Worm (Caenorhabditis elegans) whole organism, L1 larva: Measurements from ENCODE around the gene C49A9.6.

Experiments used
- C04F5.9 ChIP-seq: sonication (generic microtip); optimal IDR thresholded peaks from 2 replicates; lab custom pipeline; 2016; ENCODE audit warnings: missing genetic modification characterization, missing compliant biosample characterization
- C16A3.4 ChIP-seq: fragments of 150-350 bp; optimal IDR thresholded peaks from 2 replicates; lab custom pipeline; 2014; ENCODE audit warnings: missing biosample characterization, missing genetic modification characterization
- F16B12.6 ChIP-seq: fragments of 150-350 bp; optimal IDR thresholded peaks from 2 replicates; lab custom pipeline; 2014; ENCODE audit warnings: missing biosample characterization, missing genetic modification characterization
- Y116A8C.19 ChIP-seq: sonication (generic microtip); optimal IDR thresholded peaks from 2 replicates; lab custom pipeline; 2016; ENCODE audit warnings: missing compliant biosample characterization, missing genetic modification characterization, borderline replicate concordance
- aha-1 ChIP-seq: fragments of 150-350 bp; optimal IDR thresholded peaks from 2 replicates; lab custom pipeline; 2014; ENCODE audit warnings: missing biosample characterization, missing genetic modification characterization
- alr-1 ChIP-seq: fragments of 200-800 bp; sonication (Bioruptor generic); optimal IDR thresholded peaks from 2 replicates; lab custom pipeline; 2018; ENCODE audit warnings: borderline replicate concordance, mild to moderate bottlenecking, missing genetic modification characterization, missing compliant biosample characterization
- ceh-8 ChIP-seq: fragments of 200-800 bp; sonication (Bioruptor generic); optimal IDR thresholded peaks from 2 replicates; lab custom pipeline; 2018; ENCODE audit warnings: mild to moderate bottlenecking, missing genetic modification characterization, moderate library complexity, missing compliant biosample characterization
- ceh-88 ChIP-seq: fragments of 200-800 bp; sonication (Bioruptor generic); IDR thresholded peaks from 2 replicates; pipeline ENCODE4 v1.3.6; 2022; ENCODE audit warnings: missing genetic modification characterization, missing compliant biosample characterization
- ceh-90 ChIP-seq: sonication (generic microtip); optimal IDR thresholded peaks from 2 replicates; lab custom pipeline; 2016; ENCODE audit warnings: missing genetic modification characterization, missing compliant biosample characterization
- dpl-1 ChIP-seq, 3 experiments: fragments of 150-350 bp in 2 of 3; sonication (generic microtip) in 1 of 3; optimal IDR thresholded peaks; 2 replicates each; lab custom pipeline; 2014 to 2017; ENCODE audit warnings: missing biosample characterization in 3 of 3, missing genetic modification characterization in 3 of 3, missing genetic modification reagents in 3 of 3
- efl-1 ChIP-seq, 4 experiments: fragments of 150-350 bp; optimal IDR thresholded peaks in 3 of 4; peaks in 1 of 4; 1 replicate in 1 of 4; 2 replicates in 3 of 4; lab custom pipeline; 2014; ENCODE audit warnings: missing biosample characterization in 2 of 4, missing genetic modification characterization in 2 of 4, missing genetic modification reagents in 2 of 4
- egl-13 ChIP-seq: sonication (generic microtip); optimal IDR thresholded peaks from 2 replicates; lab custom pipeline; 2016; ENCODE audit warnings: missing genotype, missing genetic modification reagents, missing genetic modification characterization, missing compliant biosample characterization
- elt-2 ChIP-seq: sonication (generic microtip); optimal IDR thresholded peaks from 2 replicates; lab custom pipeline; 2016; ENCODE audit warnings: missing genetic modification characterization, mild to moderate bottlenecking, inconsistent platforms, missing compliant biosample characterization, missing genetic modification reagents
- elt-3 ChIP-seq, 6 experiments: fragments of 150-350 bp in 1 of 6; sonication (generic microtip); optimal IDR thresholded peaks; 2 replicates each; lab custom pipeline; 2017 to 2018; ENCODE audit warnings: missing biosample characterization in 6 of 6, missing genetic modification characterization in 6 of 6, inconsistent platforms in 1 of 6
- ets-5 ChIP-seq: fragments of 200-800 bp; sonication (Bioruptor generic); IDR thresholded peaks from 2 replicates; pipeline ENCODE4 v1.3.6; 2022; ENCODE audit warnings: missing genetic modification characterization, missing compliant biosample characterization
- fkh-10 ChIP-seq: sonication (generic microtip); optimal IDR thresholded peaks from 2 replicates; lab custom pipeline; 2017; ENCODE audit warnings: missing biosample characterization, missing genetic modification reagents, missing genetic modification characterization
- grh-1 ChIP-seq: fragments of 200-800 bp; sonication (Bioruptor generic); IDR thresholded peaks from 2 replicates; pipeline ENCODE4 v1.3.6; 2022; ENCODE audit warnings: missing genetic modification reagents, missing genetic modification characterization, missing compliant biosample characterization
- hlh-4 ChIP-seq: sonication (generic microtip); optimal IDR thresholded peaks from 2 replicates; lab custom pipeline; 2016; ENCODE audit warnings: mild to moderate bottlenecking, missing genetic modification characterization, missing compliant biosample characterization
- hpl-2 ChIP-seq: fragments of 150-350 bp; optimal IDR thresholded peaks from 2 replicates; lab custom pipeline; 2014; ENCODE audit warnings: missing biosample characterization, missing genetic modification reagents, missing genetic modification characterization
- irx-1 ChIP-seq: sonication (generic microtip); optimal IDR thresholded peaks from 2 replicates; lab custom pipeline; 2016; ENCODE audit warnings: missing genetic modification characterization, missing compliant biosample characterization
- jun-1 ChIP-seq: fragments of 150-350 bp; optimal IDR thresholded peaks from 2 replicates; lab custom pipeline; 2014; ENCODE audit warnings: missing biosample characterization, missing genetic modification reagents, missing genetic modification characterization
- lin-13 ChIP-seq: fragments of 150-350 bp; optimal IDR thresholded peaks from 2 replicates; lab custom pipeline; 2014; ENCODE audit warnings: missing biosample characterization, missing genetic modification reagents, missing genetic modification characterization
- lin-14 ChIP-seq: fragments of 200-800 bp; sonication (Bioruptor generic); optimal IDR thresholded peaks from 2 replicates; lab custom pipeline; 2018; ENCODE audit warnings: mild to moderate bottlenecking, missing genetic modification characterization, moderate library complexity, missing compliant biosample characterization
- lin-15B ChIP-seq: fragments of 150-350 bp; sonication (generic microtip); optimal IDR thresholded peaks from 3 replicates; lab custom pipeline; 2014; ENCODE audit warnings: missing biosample characterization, missing genetic modification characterization
- lin-35 ChIP-seq, 2 experiments: fragments of 150-350 bp; optimal IDR thresholded peaks; 2 replicates each; lab custom pipeline; 2014; ENCODE audit warnings: missing biosample characterization in 2 of 2, missing genetic modification characterization in 2 of 2, missing genetic modification reagents in 2 of 2
- lin-39 ChIP-seq: fragments of 150-350 bp; optimal IDR thresholded peaks from 2 replicates; lab custom pipeline; 2014; ENCODE audit warnings: missing biosample characterization, missing genetic modification reagents, missing genetic modification characterization
- lsy-2 ChIP-seq, 2 experiments: fragments of 150-350 bp; optimal IDR thresholded peaks; 2 replicates each; lab custom pipeline; 2014; ENCODE audit warnings: missing biosample characterization in 2 of 2, missing genetic modification characterization in 2 of 2
- mab-9 ChIP-seq: fragments of 200-800 bp; sonication (Bioruptor generic); IDR thresholded peaks from 2 replicates; pipeline ENCODE4 v1.3.6; 2022; ENCODE audit warnings: missing genetic modification reagents, missing genetic modification characterization, missing compliant biosample characterization
- mdl-1 ChIP-seq, 2 experiments: fragments of 150-350 bp; optimal IDR thresholded peaks; 2 replicates each; lab custom pipeline; 2014 to 2017; ENCODE audit warnings: missing biosample characterization in 2 of 2, missing genetic modification characterization in 2 of 2, inconsistent platforms in 1 of 2
- mef-2 ChIP-seq: fragments of 150-350 bp; optimal IDR thresholded peaks from 2 replicates; lab custom pipeline; 2014; ENCODE audit warnings: missing biosample characterization, missing genetic modification characterization
- mep-1 ChIP-seq: fragments of 150-350 bp; optimal IDR thresholded peaks from 2 replicates; lab custom pipeline; 2014; ENCODE audit warnings: missing biosample characterization, missing genetic modification characterization
- nhr-11 ChIP-seq: fragments of 150-350 bp; optimal IDR thresholded peaks from 2 replicates; lab custom pipeline; 2014; ENCODE audit warnings: missing biosample characterization, missing genetic modification characterization
- nhr-20 ChIP-seq: sonication (generic microtip); optimal IDR thresholded peaks from 2 replicates; lab custom pipeline; 2016; ENCODE audit warnings: mild to moderate bottlenecking, missing genetic modification characterization, missing compliant biosample characterization
- nhr-28 ChIP-seq: fragments of 150-350 bp; optimal IDR thresholded peaks from 2 replicates; lab custom pipeline; 2014; ENCODE audit warnings: missing biosample characterization, missing genetic modification characterization
- nhr-71 ChIP-seq: sonication (generic microtip); optimal IDR thresholded peaks from 2 replicates; lab custom pipeline; 2016; ENCODE audit warnings: mild to moderate bottlenecking, missing genetic modification characterization, moderate library complexity, missing compliant biosample characterization
- nhr-84 ChIP-seq: sonication (generic microtip); optimal IDR thresholded peaks from 2 replicates; lab custom pipeline; 2017; ENCODE audit warnings: missing biosample characterization, missing genetic modification characterization
- pax-3 ChIP-seq: fragments of 200-800 bp; sonication (Bioruptor generic); optimal IDR thresholded peaks from 2 replicates; lab custom pipeline; 2018; ENCODE audit warnings: mild to moderate bottlenecking, missing genetic modification characterization, moderate library complexity, missing compliant biosample characterization
- pqm-1 ChIP-seq: sonication (generic microtip); optimal IDR thresholded peaks from 3 replicates; lab custom pipeline; 2017; ENCODE audit warnings: missing biosample characterization, missing genetic modification characterization
- skn-1 ChIP-seq: fragments of 150-350 bp; optimal IDR thresholded peaks from 2 replicates; lab custom pipeline; 2014; ENCODE audit warnings: missing biosample characterization, missing genetic modification characterization
- snpc-4 ChIP-seq: fragments of 150-350 bp; optimal IDR thresholded peaks from 2 replicates; lab custom pipeline; 2014; ENCODE audit warnings: missing biosample characterization, missing genetic modification characterization
- sox-4 ChIP-seq: sonication (generic microtip); optimal IDR thresholded peaks from 2 replicates; lab custom pipeline; 2016; ENCODE audit warnings: missing genetic modification characterization, missing compliant biosample characterization
- sptf-1 ChIP-seq: fragments of 150-350 bp; optimal IDR thresholded peaks from 2 replicates; lab custom pipeline; 2014; ENCODE audit warnings: missing biosample characterization, missing genetic modification characterization
- sup-37 ChIP-seq: fragments of 200-800 bp; sonication (Bioruptor generic); optimal IDR thresholded peaks from 2 replicates; lab custom pipeline; 2018; ENCODE audit warnings: mild to moderate bottlenecking, missing genetic modification characterization, missing compliant biosample characterization
- tbx-2 ChIP-seq: sonication (generic microtip); optimal IDR thresholded peaks from 2 replicates; lab custom pipeline; 2016; ENCODE audit warnings: missing genetic modification characterization, missing compliant biosample characterization
- tlp-1 ChIP-seq: fragments of 150-350 bp; optimal IDR thresholded peaks from 2 replicates; lab custom pipeline; 2014; ENCODE audit warnings: missing biosample characterization, missing genetic modification characterization
- unc-30 ChIP-seq: sonication (generic microtip); optimal IDR thresholded peaks from 2 replicates; lab custom pipeline; 2017; ENCODE audit warnings: missing biosample characterization, missing genetic modification characterization
- unc-98 ChIP-seq: fragments of 200-800 bp; sonication (Bioruptor generic); IDR thresholded peaks from 2 replicates; pipeline ENCODE4 v1.3.6; 2022; ENCODE audit warnings: missing genetic modification characterization, missing compliant biosample characterization
- vab-15 ChIP-seq: sonication (generic microtip); optimal IDR thresholded peaks from 2 replicates; lab custom pipeline; 2017; ENCODE audit warnings: missing genotype, mild to moderate bottlenecking, missing genetic modification characterization, missing compliant biosample characterization
- zag-1 ChIP-seq: fragments of 150-350 bp; optimal IDR thresholded peaks from 2 replicates; lab custom pipeline; 2014; ENCODE audit warnings: missing biosample characterization, missing genetic modification characterization
- zip-4 ChIP-seq: fragments of 200-800 bp; sonication (Bioruptor generic); optimal IDR thresholded peaks from 2 replicates; lab custom pipeline; 2018; ENCODE audit warnings: mild to moderate bottlenecking, missing genetic modification characterization, moderate library complexity, missing compliant biosample characterization
- ztf-4 ChIP-seq: fragments of 150-350 bp; optimal IDR thresholded peaks from 2 replicates; lab custom pipeline; 2014; ENCODE audit warnings: missing biosample characterization, missing genetic modification characterization

Gene C49A9.6

DNA sequence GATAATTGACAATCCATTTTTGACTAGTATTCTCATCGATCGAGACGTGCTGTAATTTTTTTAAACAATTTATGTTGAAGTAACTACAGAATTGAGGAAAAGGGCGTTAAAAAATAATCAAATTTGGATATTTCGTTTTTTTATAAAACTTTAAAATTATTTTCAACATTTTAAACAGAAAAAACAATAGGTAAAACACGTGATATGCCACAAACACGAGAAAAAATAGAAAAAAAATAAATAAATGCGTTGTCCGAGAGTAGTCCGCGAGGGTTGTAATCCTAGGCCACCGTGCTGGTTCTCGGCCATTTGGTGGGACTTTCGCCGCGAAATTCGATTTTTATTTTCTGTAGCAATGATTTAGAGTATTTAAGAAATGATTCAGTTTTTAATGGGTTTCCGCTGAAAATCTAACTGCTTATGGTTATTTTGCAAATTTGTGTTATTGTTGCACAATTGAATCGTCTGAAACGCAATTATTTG, 4.4 kb upstream of the C49A9.6 start, which contains the start of gene C49A9.10 (continued):
- TF ChIP-seq jun-1 (tag; lab: Kevin White, UChicago), result peak; percentile 53
- TF ChIP-seq sup-37, result peak; percentile 86
- TF ChIP-seq skn-1 (tag; lab: Kevin White, UChicago), result peak; percentile 79
- TF ChIP-seq F16B12.6, result peak; percentile 58
- peak; percentile 97 for TF ChIP-seq sox-4
- peak; percentile 96 for TF ChIP-seq nhr-71 (tag; lab: Kevin White, UChicago)
- peak; percentile 89 for TF ChIP-seq mab-9 (GFP tag; lab: Robert Waterston, UW)
- peak; percentile 8 for TF ChIP-seq aha-1 (tag; lab: Kevin White, UChicago)
- peak; percentile 58 for TF ChIP-seq vab-15
- peak; percentile 70 for TF ChIP-seq snpc-4 (tag; lab: Kevin White, UChicago)
- peak; percentile 63 for TF ChIP-seq lin-13
- peak; percentile 91 for TF ChIP-seq lin-14
- peak; percentile 97 for TF ChIP-seq pax-3 (tag; lab: Kevin White, UChicago)
- peak; percentile 88 for TF ChIP-seq elt-2 (tag; lab: Kevin White, UChicago)
- peak; percentile 80 for TF ChIP-seq lin-39 (tag; lab: Kevin White, UChicago)
- peak; percentile 87 for TF ChIP-seq grh-1
- no peak for TF ChIP-seq sptf-1 (tag; lab: Kevin White, UChicago)
- peak; percentile 63 for TF ChIP-seq C16A3.4 (tag; lab: Kevin White, UChicago)
- no peak for TF ChIP-seq unc-30 (tag; lab: Kevin White, UChicago)
- peak; percentile 98 for TF ChIP-seq irx-1
- peak; percentile 88 for TF ChIP-seq Y116A8C.19 (tag; lab: Kevin White, UChicago)
- peak; percentile 89 for TF ChIP-seq unc-98
- peak; percentile 47 for TF ChIP-seq hpl-2 (GFP tag; lab: Kevin White, UChicago)
- peak; percentile 88 to 90 for TF ChIP-seq lsy-2 (tag; optimal IDR thresholded peaks at IDR 0.05; lab: Kevin White, UChicago)
- peak; percentile 42 for TF ChIP-seq ztf-4
- no peak for TF ChIP-seq nhr-84 (tag; lab: Kevin White, UChicago)
- TF ChIP-seq mdl-1 (tag; optimal IDR thresholded peaks at IDR 0.05; lab: Kevin White, UChicago), result peak in 1 of 2 experiments; percentile 61
- no peak for TF ChIP-seq zag-1 (tag; lab: Kevin White, UChicago)
- TF ChIP-seq lin-35 (GFP tag; optimal IDR thresholded peaks at IDR 0.05; lab: Kevin White, UChicago), result peak; percentile 98
- peak; percentile 95 to 97 (median 97) for TF ChIP-seq dpl-1 (GFP tag; optimal IDR thresholded peaks at IDR 0.05; lab: Kevin White, UChicago)
- TF ChIP-seq hlh-4, result peak; percentile 88
- TF ChIP-seq pqm-1 (tag; lab: Kevin White, UChicago), result no peak
- peak; percentile 84 for TF ChIP-seq mep-1 (tag; lab: Kevin White, UChicago)
- TF ChIP-seq elt-3 (tag; optimal IDR thresholded peaks at IDR 0.05; lab: Kevin White, UChicago), result peak in 3 of 6 experiments; percentile 5 to 76 (median 21)
- TF ChIP-seq efl-1 (optimal IDR thresholded peaks at IDR 0.05; lab: Kevin White, UChicago), result peak; percentile 98 to 99
- peak; percentile 98 to 100 for TF ChIP-seq efl-1 (GFP tag; optimal IDR thresholded peaks at IDR 0.05 in 1 of 2; lab: Kevin White, UChicago)
- no peak for TF ChIP-seq nhr-28 (tag; lab: Kevin White, UChicago)
- peak; percentile 82 for TF ChIP-seq ceh-8
- TF ChIP-seq ceh-90, result peak; percentile 98
- peak; percentile 28 for TF ChIP-seq nhr-11

DNA sequence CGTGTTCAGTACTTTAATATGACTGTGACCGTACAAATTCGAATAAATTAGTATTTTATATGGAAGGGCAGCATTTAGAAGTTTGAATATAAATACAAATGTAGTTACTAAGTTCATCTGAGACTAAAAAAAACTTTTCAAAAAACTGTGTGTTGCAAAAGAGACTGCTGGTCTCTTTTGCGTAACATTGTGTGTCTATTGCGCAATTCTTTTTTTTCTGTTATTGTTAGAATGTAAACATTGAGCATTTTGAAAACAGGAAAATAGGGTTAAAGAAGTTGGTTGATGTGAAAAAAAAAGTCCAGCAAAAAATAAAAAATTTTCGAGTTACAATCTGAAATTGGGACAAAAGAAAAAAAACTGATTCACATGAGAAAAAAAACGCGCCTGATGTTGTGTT, 1.4 kb upstream of the C49A9.6 start:
- no peak for TF ChIP-seq efl-1 (optimal IDR thresholded peaks at IDR 0.05; lab: Kevin White, UChicago)
- TF ChIP-seq efl-1 (GFP tag; optimal IDR thresholded peaks at IDR 0.05 in 1 of 2; lab: Kevin White, UChicago), result no peak
- TF ChIP-seq zip-4, result no peak
- TF ChIP-seq tlp-1 (tag; lab: Kevin White, UChicago), result no peak
- TF ChIP-seq sup-37, result no peak
- no peak for TF ChIP-seq ceh-88 (GFP tag; lab: Robert Waterston, UW)
- no peak for TF ChIP-seq irx-1
- no peak for TF ChIP-seq egl-13 (tag; lab: Kevin White, UChicago)
- no peak for TF ChIP-seq C04F5.9 (tag; lab: Kevin White, UChicago)
- TF ChIP-seq fkh-10 (GFP tag; lab: Kevin White, UChicago), result no peak
- TF ChIP-seq alr-1 (tag; lab: Kevin White, UChicago), result no peak
- no peak for TF ChIP-seq unc-30 (tag; lab: Kevin White, UChicago)
- no peak for TF ChIP-seq nhr-20 (tag; lab: Kevin White, UChicago)
- TF ChIP-seq mef-2 (tag; lab: Kevin White, UChicago), result no peak
- no peak for TF ChIP-seq tbx-2
- TF ChIP-seq C16A3.4 (tag; lab: Kevin White, UChicago), result no peak
- no peak for TF ChIP-seq nhr-84 (tag; lab: Kevin White, UChicago)
- no peak for TF ChIP-seq mdl-1 (tag; optimal IDR thresholded peaks at IDR 0.05; lab: Kevin White, UChicago)
- TF ChIP-seq ets-5, result no peak
- TF ChIP-seq zag-1 (tag; lab: Kevin White, UChicago), result no peak
- TF ChIP-seq lin-15B (tag; lab: Kevin White, UChicago), result no peak
